Worm (Caenorhabditis elegans) whole organism, young adult: Measurements from ENCODE around the gene pes-8.

Experiments used
- nfyb-1 ChIP-seq: fragments of 200-800 bp; sonication (Bioruptor generic); IDR thresholded peaks from 2 replicates; pipeline ENCODE4 v1.3.6; 2022; ENCODE audit warnings: missing genetic modification reagents, missing genetic modification characterization, missing compliant biosample characterization
- sea-2 ChIP-seq: fragments of 200-800 bp; sonication (Bioruptor generic); IDR thresholded peaks from 2 replicates; pipeline ENCODE4 v1.3.6; 2022; ENCODE audit warnings: missing genetic modification characterization, missing compliant biosample characterization

- no peak for TF ChIP-seq sea-2 (GFP tag; lab: Robert Waterston, UW)
- TF ChIP-seq nfyb-1 (GFP tag; lab: Robert Waterston, UW): no peak
Measured at ce11 chrX:9298846-9299245, 47.3 kb downstream of the pes-8 start, which contains the start of gene B0416.2.
